Worm (Caenorhabditis elegans) whole organism, late embryonic: ENCODE results near the gene F54D5.2.

Experiments used
- elt-2 ChIP-seq: sonication (generic microtip); optimal IDR thresholded peaks from 2 replicates; lab custom pipeline; 2016; ENCODE audit warnings: missing genetic modification reagents, missing genetic modification characterization, missing compliant biosample characterization
- lin-11 ChIP-seq: fragments of 200-800 bp; sonication (Bioruptor generic); optimal IDR thresholded peaks from 2 replicates; lab custom pipeline; 2018; ENCODE audit warnings: mild to moderate bottlenecking, missing genetic modification characterization, missing compliant biosample characterization
- pag-3 ChIP-seq: sonication (generic microtip); optimal IDR thresholded peaks from 2 replicates; lab custom pipeline; 2016; ENCODE audit warnings: missing compliant biosample characterization, missing genetic modification characterization, borderline replicate concordance
- rnt-1 ChIP-seq: sonication (generic microtip); optimal IDR thresholded peaks from 2 replicates; lab custom pipeline; 2016; ENCODE audit warnings: missing genetic modification characterization, missing compliant biosample characterization
- sox-4 ChIP-seq: sonication (generic microtip); optimal IDR thresholded peaks from 2 replicates; lab custom pipeline; 2017; ENCODE audit warnings: mild to moderate bottlenecking, missing genetic modification characterization, inconsistent platforms, missing compliant biosample characterization

DNA sequence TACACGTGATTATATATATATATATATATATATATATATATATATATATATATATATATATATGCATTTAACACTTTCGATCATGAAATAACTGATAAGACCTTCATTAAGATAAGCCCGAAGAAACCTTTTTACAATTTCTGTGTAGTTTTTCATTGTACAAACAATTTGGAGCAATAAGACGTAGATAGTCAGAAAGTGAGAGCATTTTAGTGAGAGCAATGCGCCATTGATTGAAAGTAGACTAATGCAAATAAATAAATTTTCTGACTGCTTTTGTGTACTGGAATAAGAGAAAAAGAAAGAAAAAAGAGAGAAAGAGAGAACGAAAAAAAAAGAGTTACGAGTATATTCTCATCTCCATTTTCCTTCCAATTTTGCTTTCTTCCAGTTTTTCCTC, 31.6 kb downstream of the F54D5.2 start:
- no peak for TF ChIP-seq elt-2 (tag; lab: Kevin White, UChicago)
- no peak for TF ChIP-seq sox-4
- TF ChIP-seq rnt-1 (tag; lab: Kevin White, UChicago): no peak
- TF ChIP-seq pag-3: no peak
- no peak for TF ChIP-seq lin-11 (tag; lab: Kevin White, UChicago)
